Worm (Caenorhabditis elegans) whole organism, young adult: ENCODE results near the gene srbc-27.
A peak's percentile ranks its signal among the peaks of the same experiment; 100 is the strongest.

Experiments
- B0336.3 ChIP-seq: fragments of 200-800 bp; sonication (Bioruptor generic); IDR thresholded peaks from 2 replicates; pipeline ENCODE4 v1.3.6; 2022; ENCODE audit warnings: missing genetic modification characterization, missing compliant biosample characterization
- D2030.7 ChIP-seq: fragments of 200-800 bp; sonication (Bioruptor generic); IDR thresholded peaks from 2 replicates; pipeline ENCODE4 v1.3.6; 2022; ENCODE audit warnings: missing genetic modification reagents, missing genetic modification characterization, missing compliant biosample characterization
- F52B5.7 ChIP-seq: sonication (generic microtip); optimal IDR thresholded peaks from 2 replicates; lab custom pipeline; 2016; ENCODE audit warnings: mild to moderate bottlenecking, missing genetic modification characterization, missing compliant biosample characterization
- Y56A3A.18 ChIP-seq: fragments of 200-800 bp; sonication (Bioruptor generic); IDR thresholded peaks from 2 replicates; pipeline ENCODE4 v1.3.6; 2022; ENCODE audit warnings: missing genetic modification reagents, missing genetic modification characterization, missing compliant biosample characterization
- Y95B8A.8 ChIP-seq: fragments of 200-800 bp; sonication (Bioruptor generic); IDR thresholded peaks from 2 replicates; pipeline ENCODE4 v1.3.6; 2022; ENCODE audit warnings: missing genetic modification reagents, missing genetic modification characterization, missing compliant biosample characterization
- ama-1 ChIP-seq, 3 experiments: fragments of 150-350 bp in 1 of 3; sonication (generic microtip) in 2 of 3; optimal IDR thresholded peaks; 2 replicates each; lab custom pipeline; 2014 to 2018; ENCODE audit warnings: missing biosample characterization in 2 of 3, missing genetic modification characterization in 2 of 3, missing genetic modification reagents in 2 of 3
- attf-6 ChIP-seq: fragments of 200-800 bp; sonication (Bioruptor generic); IDR thresholded peaks from 2 replicates; pipeline ENCODE4 v1.3.6; 2022; ENCODE audit warnings: missing genetic modification reagents, missing genetic modification characterization, missing compliant biosample characterization
- ceh-40 ChIP-seq: fragments of 200-800 bp; sonication (Bioruptor generic); IDR thresholded peaks from 2 replicates; pipeline ENCODE4 v1.3.6; 2022; ENCODE audit warnings: missing genetic modification characterization, missing compliant biosample characterization
- ceh-91 ChIP-seq: fragments of 200-800 bp; sonication (Bioruptor generic); IDR thresholded peaks from 2 replicates; pipeline ENCODE4 v1.3.6; 2022; ENCODE audit warnings: missing genetic modification reagents, missing genetic modification characterization, missing compliant biosample characterization
- dpff-1 ChIP-seq: sonication (generic microtip); optimal IDR thresholded peaks from 2 replicates; lab custom pipeline; 2017; ENCODE audit warnings: mild to moderate bottlenecking, missing genetic modification characterization, missing compliant biosample characterization
- ets-4 ChIP-seq: fragments of 200-800 bp; sonication (Bioruptor generic); optimal IDR thresholded peaks from 2 replicates; lab custom pipeline; 2018; ENCODE audit warnings: mild to moderate bottlenecking, missing genetic modification characterization, missing compliant biosample characterization
- gei-17 ChIP-seq: fragments of 200-800 bp; sonication (Bioruptor generic); optimal IDR thresholded peaks from 2 replicates; lab custom pipeline; 2018; ENCODE audit warnings: mild to moderate bottlenecking, missing genetic modification characterization, missing compliant biosample characterization
- hlh-12 ChIP-seq: sonication (generic microtip); optimal IDR thresholded peaks from 2 replicates; lab custom pipeline; 2016; ENCODE audit warnings: missing genetic modification characterization, missing compliant biosample characterization
- hlh-26 ChIP-seq: fragments of 200-800 bp; sonication (Bioruptor generic); conservative IDR thresholded peaks from 2 replicates; pipeline ENCODE4 v1.3.6; 2022; ENCODE audit warnings: missing genetic modification reagents, missing genetic modification characterization, missing compliant biosample characterization
- hmg-1.2 ChIP-seq: fragments of 200-800 bp; sonication (Bioruptor generic); IDR thresholded peaks from 2 replicates; pipeline ENCODE4 v1.3.6; 2022; ENCODE audit warnings: missing genetic modification reagents, missing genetic modification characterization, missing compliant biosample characterization
- let-526 ChIP-seq: fragments of 200-800 bp; sonication (Bioruptor generic); IDR thresholded peaks from 2 replicates; pipeline ENCODE4 v1.3.6; 2022; ENCODE audit warnings: missing genetic modification reagents, missing genetic modification characterization, missing compliant biosample characterization
- lin-26 ChIP-seq: fragments of 200-800 bp; sonication (Bioruptor generic); IDR thresholded peaks from 2 replicates; pipeline ENCODE4 v1.3.6; 2022; ENCODE audit warnings: missing genetic modification reagents, missing genetic modification characterization, missing compliant biosample characterization
- lin-35 ChIP-seq, 3 experiments: fragments of 150-350 bp in 2 of 3; sonication (generic microtip) in 1 of 3; optimal IDR thresholded peaks; 2 replicates each; lab custom pipeline; 2014 to 2018; ENCODE audit warnings: missing biosample characterization in 3 of 3, missing genetic modification characterization in 3 of 3, missing genetic modification reagents in 3 of 3
- lir-1 ChIP-seq: fragments of 200-800 bp; sonication (Bioruptor generic); conservative IDR thresholded peaks from 2 replicates; pipeline ENCODE4 v1.3.6; 2022; ENCODE audit warnings: missing genetic modification reagents, missing genetic modification characterization, missing compliant biosample characterization
- lsl-1 ChIP-seq: fragments of 200-800 bp; sonication (Bioruptor generic); optimal IDR thresholded peaks from 2 replicates; lab custom pipeline; 2018; ENCODE audit warnings: mild to moderate bottlenecking, missing genetic modification characterization, moderate library complexity, missing compliant biosample characterization
- mel-28 ChIP-seq: sonication (generic microtip); optimal IDR thresholded peaks from 2 replicates; lab custom pipeline; 2016; ENCODE audit warnings: borderline replicate concordance, mild to moderate bottlenecking, missing genetic modification characterization, missing compliant biosample characterization
- nfya-1 ChIP-seq: sonication (generic microtip); optimal IDR thresholded peaks from 2 replicates; lab custom pipeline; 2017; ENCODE audit warnings: antibody characterized with exemption, missing compliant biosample characterization, missing genetic modification characterization, borderline replicate concordance; ENCODE audit not compliant: insufficient read depth
- rcor-1 ChIP-seq: fragments of 200-800 bp; sonication (Bioruptor generic); IDR thresholded peaks from 2 replicates; pipeline ENCODE4 v1.3.6; 2022; ENCODE audit warnings: missing genetic modification reagents, missing genetic modification characterization, missing compliant biosample characterization
- rec-8 ChIP-seq, 2 experiments: sonication (generic microtip); optimal IDR thresholded peaks; 2 replicates each; lab custom pipeline; 2016; ENCODE audit warnings: mild to moderate bottlenecking in 2 of 2, missing genetic modification characterization in 2 of 2, missing genetic modification reagents in 2 of 2, missing genotype in 2 of 2, missing biosample characterization in 1 of 2, missing compliant biosample characterization in 1 of 2, moderate library complexity in 1 of 2
- repo-1 ChIP-seq: sonication (generic microtip); optimal IDR thresholded peaks from 2 replicates; lab custom pipeline; 2017; ENCODE audit warnings: mild to moderate bottlenecking, missing genetic modification characterization, missing compliant biosample characterization
- snpc-4 ChIP-seq, 5 experiments: fragments of 150-350 bp in 1 of 5; sonication (generic microtip) in 4 of 5; optimal IDR thresholded peaks; 2 replicates each; lab custom pipeline; 2014 to 2018; ENCODE audit warnings: missing genetic modification characterization in 5 of 5, missing biosample characterization in 3 of 5, antibody characterized with exemption in 2 of 5, mild to moderate bottlenecking in 2 of 5, missing compliant biosample characterization in 2 of 5, missing genotype in 2 of 5, moderate library complexity in 2 of 5, missing genetic modification reagents in 1 of 5
- tbp1 ChIP-seq: fragments of 200-800 bp; sonication (Bioruptor generic); optimal IDR thresholded peaks from 2 replicates; lab custom pipeline; 2018; ENCODE audit warnings: mild to moderate bottlenecking, missing genetic modification characterization, missing compliant biosample characterization
- tbx-9 ChIP-seq: sonication (generic microtip); optimal IDR thresholded peaks from 2 replicates; lab custom pipeline; 2016; ENCODE audit warnings: borderline replicate concordance, missing genetic modification characterization, inconsistent platforms, missing compliant biosample characterization
- tlf-1 ChIP-seq: fragments of 200-800 bp; sonication (Bioruptor generic); optimal IDR thresholded peaks from 2 replicates; lab custom pipeline; 2018; ENCODE audit warnings: mild to moderate bottlenecking, missing genetic modification characterization, missing compliant biosample characterization
- unc-62 ChIP-seq: fragments of 150-350 bp; optimal IDR thresholded peaks from 2 replicates; lab custom pipeline; 2014; ENCODE audit warnings: missing biosample characterization, missing genetic modification reagents, missing genetic modification characterization
- zfh-2 ChIP-seq: fragments of 200-800 bp; sonication (Bioruptor generic); conservative IDR thresholded peaks from 2 replicates; pipeline ENCODE4 v1.3.6; 2022; ENCODE audit warnings: missing genetic modification reagents, missing genetic modification characterization, missing compliant biosample characterization
- ztf-22 ChIP-seq: fragments of 200-800 bp; sonication (Bioruptor generic); optimal IDR thresholded peaks from 2 replicates; lab custom pipeline; 2018; ENCODE audit warnings: mild to moderate bottlenecking, missing genetic modification characterization, moderate library complexity, missing compliant biosample characterization
- ztf-28 ChIP-seq: fragments of 200-800 bp; sonication (Bioruptor generic); IDR thresholded peaks from 2 replicates; pipeline ENCODE4 v1.3.6; 2022; ENCODE audit warnings: missing genetic modification reagents, missing genetic modification characterization, missing compliant biosample characterization

Gene srbc-27

DNA sequence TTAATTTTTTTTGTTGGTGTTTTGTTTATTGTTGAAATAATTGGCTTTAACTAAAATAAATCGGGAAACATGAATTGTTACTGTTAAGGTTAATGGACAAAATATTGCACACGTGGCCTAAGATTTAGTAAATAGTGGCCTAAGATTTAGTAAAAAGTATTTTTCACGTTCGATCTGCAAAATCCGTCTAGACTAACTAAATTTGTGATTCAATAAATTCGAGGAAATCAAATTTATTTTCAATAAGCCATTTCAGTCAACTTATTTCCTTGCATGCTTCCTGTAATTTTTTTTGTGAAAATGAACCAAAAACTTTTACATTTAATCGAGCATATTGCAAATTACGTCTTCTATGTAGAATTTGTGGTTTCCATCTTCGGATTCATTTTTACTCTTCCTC is 35.7 kb downstream of the srbc-27 start, which contains the start of gene srw-72:
Gene srw-72, plus strand, starts transcription at position 301 of the 400 bp plus-strand sequence.
- TF ChIP-seq Y95B8A.8 (no peak), ama-1 (optimal IDR thresholded peaks at IDR 0.05; lab: Kevin White, UChicago) (no peak), ama-1 (GFP tag; optimal IDR thresholded peaks at IDR 0.05; lab: Kevin White, UChicago) (no peak), ets-4 (GFP tag; lab: Kevin White, UChicago) (no peak), gei-17 (GFP tag; lab: Kevin White, UChicago) (no peak), ztf-22 (no peak), rec-8 (tag; optimal IDR thresholded peaks at IDR 0.05; lab: Kevin White, UChicago) (no peak), D2030.7 (no peak), hlh-12 (no peak), hmg-1.2 (GFP tag; lab: Robert Waterston, UW) (no peak), let-526 (GFP tag; lab: Robert Waterston, UW) (no peak), rcor-1 (GFP tag; lab: Robert Waterston, UW) (no peak), lir-1 (GFP tag; lab: Robert Waterston, UW) (no peak), hlh-26 (GFP tag; lab: Robert Waterston, UW) (no peak), ceh-91 (GFP tag; lab: Robert Waterston, UW) (no peak), repo-1 (tag; lab: Kevin White, UChicago) (no peak), tbp1 (GFP tag; lab: Kevin White, UChicago) (no peak), ceh-40 (GFP tag; lab: Robert Waterston, UW) (no peak)

DNA sequence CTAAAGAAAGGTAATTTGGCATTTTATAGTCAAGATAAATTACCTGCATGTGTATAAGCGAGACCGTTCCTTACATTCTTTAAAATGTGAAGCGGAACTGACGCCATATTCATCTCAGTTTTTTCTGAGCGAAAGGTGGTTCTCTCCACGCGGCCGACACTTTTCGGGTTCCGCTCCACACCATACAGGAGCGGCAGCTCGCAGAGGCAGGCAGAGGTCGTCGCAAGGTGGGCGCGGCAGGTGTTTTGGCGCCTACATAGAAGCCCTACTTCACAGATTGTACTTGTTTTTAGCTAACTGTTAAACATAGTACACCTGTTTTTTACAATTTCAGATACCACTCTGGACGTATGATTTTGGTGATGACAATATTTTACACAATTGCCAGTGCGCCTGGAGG is 36.9 kb downstream of the srbc-27 start:
- TF ChIP-seq snpc-4 (GFP tag; optimal IDR thresholded peaks at IDR 0.05; lab: Kevin White, UChicago): no peak
- TF ChIP-seq snpc-4 (tag; optimal IDR thresholded peaks at IDR 0.05; lab: Kevin White, UChicago): peak in 1 of 4 experiments; percentile 59
- TF ChIP-seq zfh-2 (GFP tag; lab: Robert Waterston, UW): no peak; the same call in 1 of the 2 replicates
- TF ChIP-seq, all 124 proteins: peak for 1

DNA sequence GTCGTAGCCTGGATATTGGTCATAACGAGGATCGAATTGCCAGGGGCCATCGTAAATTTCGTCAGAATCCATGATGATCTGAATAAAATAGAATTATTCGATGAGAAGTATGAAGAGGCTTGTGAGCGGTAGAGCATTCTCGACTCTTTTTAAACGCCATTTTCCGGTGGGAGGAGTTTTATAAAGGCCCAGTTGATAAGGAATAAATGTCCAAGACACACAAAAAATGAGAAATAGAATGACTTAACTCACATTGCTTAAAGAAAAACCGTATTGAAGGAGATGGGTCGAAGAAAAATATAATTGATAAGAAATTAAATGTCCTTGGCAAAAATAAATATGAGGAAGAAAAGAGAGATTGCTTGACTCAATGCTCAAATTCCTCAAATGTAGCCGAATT is 38.2 kb downstream of the srbc-27 start, which contains the start of gene F20E11.17:
Gene F20E11.17, minus strand, starts transcription at position 101 of the 400 bp plus-strand sequence.
- TF ChIP-seq unc-62: no peak
- TF ChIP-seq hmg-1.2 (GFP tag; lab: Robert Waterston, UW): no peak
- TF ChIP-seq tlf-1 (GFP tag; lab: Kevin White, UChicago): no peak
- no peak for TF ChIP-seq nfya-1 (tag; lab: Kevin White, UChicago)
- no peak for TF ChIP-seq B0336.3 (GFP tag; lab: Robert Waterston, UW)
- no peak for TF ChIP-seq lin-26 (GFP tag; lab: Robert Waterston, UW)
- TF ChIP-seq lsl-1 (GFP tag; lab: Kevin White, UChicago): no peak
- TF ChIP-seq rcor-1 (GFP tag; lab: Robert Waterston, UW): no peak
- TF ChIP-seq tbx-9 (tag; lab: Kevin White, UChicago): no peak
- TF ChIP-seq F52B5.7 (tag; lab: Kevin White, UChicago): no peak
- no peak for TF ChIP-seq mel-28 (tag; lab: Kevin White, UChicago)
- TF ChIP-seq lin-35 (GFP tag; optimal IDR thresholded peaks at IDR 0.05; lab: Kevin White, UChicago): no peak
- TF ChIP-seq attf-6 (GFP tag; lab: Robert Waterston, UW): no peak
- TF ChIP-seq Y56A3A.18 (GFP tag; lab: Robert Waterston, UW): no peak
- no peak for TF ChIP-seq lir-1 (GFP tag; lab: Robert Waterston, UW)
- TF ChIP-seq ztf-28 (GFP tag; lab: Robert Waterston, UW): no peak
- TF ChIP-seq dpff-1 (tag; lab: Kevin White, UChicago): no peak
